Fruit fly (Drosophila melanogaster) whole organism, prepupa: Measurements from ENCODE around the gene Thor.

Source experiments
- CG11294 ChIP-seq: fragments of 200-800 bp; sonication (Bioruptor generic); IDR thresholded peaks from 2 replicates; pipeline ENCODE4 v1.3.6; 2022; ENCODE audit warnings: missing biosample characterization, missing genetic modification characterization
- CG11762 ChIP-seq: fragments of 200-800 bp; sonication (Bioruptor generic); optimal IDR thresholded peaks from 3 replicates; lab custom pipeline; 2016; ENCODE audit warnings: missing biosample characterization, missing genetic modification characterization; ENCODE audit not compliant: insufficient read depth
- CG15336 ChIP-seq: fragments of 200-800 bp; sonication (Bioruptor generic); IDR thresholded peaks from 2 replicates; pipeline ENCODE4 v1.3.6; 2022; ENCODE audit warnings: missing biosample characterization, missing genetic modification characterization
- CG1621 ChIP-seq: fragments of 200-800 bp; sonication (Bioruptor generic); optimal IDR thresholded peaks from 3 replicates; lab custom pipeline; 2018; ENCODE audit warnings: missing biosample characterization, mild to moderate bottlenecking, missing genetic modification characterization
- CG16779 ChIP-seq: fragments of 200-800 bp; sonication (Bioruptor generic); optimal IDR thresholded peaks from 3 replicates; lab custom pipeline; 2017; ENCODE audit warnings: missing biosample characterization, mild to moderate bottlenecking, missing genetic modification characterization
- CG32006 ChIP-seq: fragments of 200-800 bp; sonication (Bioruptor generic); optimal IDR thresholded peaks from 3 replicates; lab custom pipeline; 2017; ENCODE audit warnings: missing biosample characterization, mild to moderate bottlenecking, missing genetic modification characterization
- CG3919 ChIP-seq: fragments of 200-800 bp; sonication (Bioruptor generic); optimal IDR thresholded peaks from 3 replicates; lab custom pipeline; 2016; ENCODE audit warnings: missing biosample characterization, missing genetic modification characterization
- CG4318 ChIP-seq: fragments of 200-800 bp; sonication (Bioruptor generic); optimal IDR thresholded peaks from 3 replicates; lab custom pipeline; 2017; ENCODE audit warnings: missing biosample characterization, mild to moderate bottlenecking, missing genetic modification characterization
- CG6163 ChIP-seq: fragments of 200-800 bp; sonication (Bioruptor generic); IDR thresholded peaks from 3 replicates; pipeline ENCODE4 v1.3.6; 2022; ENCODE audit warnings: missing biosample characterization, missing genetic modification characterization
- CG6276 ChIP-seq: fragments of 200-800 bp; sonication (Bioruptor generic); optimal IDR thresholded peaks from 2 replicates; lab custom pipeline; 2017; ENCODE audit warnings: missing biosample characterization, mild to moderate bottlenecking, missing genetic modification characterization
- CG6792 ChIP-seq: fragments of 200-800 bp; sonication (Bioruptor generic); optimal IDR thresholded peaks from 3 replicates; lab custom pipeline; 2016; ENCODE audit warnings: missing biosample characterization, missing genetic modification characterization
- CG6808 ChIP-seq: fragments of 200-800 bp; sonication (Bioruptor generic); optimal IDR thresholded peaks from 3 replicates; lab custom pipeline; 2017; ENCODE audit warnings: missing biosample characterization, missing genetic modification characterization, mild to moderate bottlenecking, moderate library complexity, missing genetic modification reagents
- CG6854 ChIP-seq: fragments of 200-800 bp; sonication (Bioruptor generic); optimal IDR thresholded peaks from 2 replicates; lab custom pipeline; 2017; ENCODE audit warnings: missing biosample characterization, mild to moderate bottlenecking, missing genetic modification characterization
- CG7368 ChIP-seq: fragments of 200-800 bp; sonication (Bioruptor generic); optimal IDR thresholded peaks from 3 replicates; lab custom pipeline; 2016; ENCODE audit warnings: missing biosample characterization, missing genetic modification characterization
- CG8119 ChIP-seq: fragments of 200-800 bp; sonication (Bioruptor generic); IDR thresholded peaks from 3 replicates; pipeline ENCODE4 v1.3.6; 2022; ENCODE audit warnings: missing biosample characterization, missing genetic modification characterization
- CG8319 ChIP-seq: fragments of 200-800 bp; sonication (Bioruptor generic); optimal IDR thresholded peaks from 3 replicates; lab custom pipeline; 2016; ENCODE audit warnings: missing biosample characterization, missing genetic modification characterization
- CG8632 ChIP-seq: fragments of 200-800 bp; sonication (Bioruptor generic); optimal IDR thresholded peaks from 3 replicates; lab custom pipeline; 2016; ENCODE audit warnings: missing biosample characterization, missing genetic modification characterization
- CG9139 ChIP-seq: fragments of 200-800 bp; sonication (Bioruptor generic); optimal IDR thresholded peaks from 3 replicates; lab custom pipeline; 2017; ENCODE audit warnings: missing biosample characterization, mild to moderate bottlenecking, missing genetic modification characterization
- Eip75B ChIP-seq: fragments of 200-800 bp; sonication (Bioruptor generic); optimal IDR thresholded peaks from 3 replicates; lab custom pipeline; 2016; ENCODE audit warnings: missing biosample characterization, missing genetic modification characterization
- Eip78C ChIP-seq: fragments of 200-800 bp; sonication (Bioruptor generic); peaks from one replicate; lab custom pipeline; 2016; ENCODE audit warnings: missing biosample characterization, missing genetic modification characterization
- Eip93F ChIP-seq: fragments of 200-800 bp; sonication (Bioruptor generic); optimal IDR thresholded peaks from 2 replicates; lab custom pipeline; 2016; ENCODE audit warnings: missing biosample characterization, mild to moderate bottlenecking, missing genetic modification characterization
- Ets96B ChIP-seq: fragments of 200-800 bp; optimal IDR thresholded peaks from 2 replicates; lab custom pipeline; 2019; ENCODE audit warnings: missing biosample characterization, mild to moderate bottlenecking, missing genetic modification characterization, moderate library complexity
- Gug ChIP-seq: fragments of 200-800 bp; sonication (Bioruptor generic); IDR thresholded peaks from 2 replicates; pipeline ENCODE4 v1.3.6; 2022; ENCODE audit warnings: missing biosample characterization, missing genetic modification characterization
- Hr38 ChIP-seq: sonication (Bioruptor generic); optimal IDR thresholded peaks from 2 replicates; lab custom pipeline; 2016; ENCODE audit warnings: missing biosample characterization, missing genetic modification characterization
- Hr4 ChIP-seq: fragments of 200-800 bp; sonication (Bioruptor generic); optimal IDR thresholded peaks from 3 replicates; lab custom pipeline; 2016; ENCODE audit warnings: missing biosample characterization, missing genetic modification characterization
- Met ChIP-seq: fragments of 200-800 bp; sonication (Bioruptor generic); optimal IDR thresholded peaks from 3 replicates; lab custom pipeline; 2016; ENCODE audit warnings: missing biosample characterization, missing genetic modification characterization
- OdsH ChIP-seq: fragments of 200-800 bp; sonication (Bioruptor generic); optimal IDR thresholded peaks from 3 replicates; lab custom pipeline; 2016; ENCODE audit warnings: missing biosample characterization, missing genetic modification characterization
- Sox102F ChIP-seq: fragments of 200-800 bp; sonication (Bioruptor generic); optimal IDR thresholded peaks from 2 replicates; lab custom pipeline; 2016; ENCODE audit warnings: missing biosample characterization, mild to moderate bottlenecking, missing genetic modification characterization
- Sox14 ChIP-seq: fragments of 200-800 bp; sonication (Bioruptor generic); optimal IDR thresholded peaks from 3 replicates; lab custom pipeline; 2016; ENCODE audit warnings: missing biosample characterization, missing genetic modification characterization
- Sox15 ChIP-seq: fragments of 200-800 bp; sonication (Bioruptor generic); optimal IDR thresholded peaks from 3 replicates; lab custom pipeline; 2016; ENCODE audit warnings: missing biosample characterization, missing genetic modification characterization
- achi ChIP-seq: fragments of 200-800 bp; sonication (Bioruptor generic); optimal IDR thresholded peaks from 3 replicates; lab custom pipeline; 2016; ENCODE audit warnings: missing biosample characterization, missing genetic modification characterization
- acj6 ChIP-seq: fragments of 200-800 bp; sonication (Bioruptor generic); optimal IDR thresholded peaks from 3 replicates; lab custom pipeline; 2016; ENCODE audit warnings: missing biosample characterization, missing genetic modification characterization
- dac ChIP-seq: fragments of 200-800 bp; sonication (Bioruptor generic); optimal IDR thresholded peaks from 2 replicates; lab custom pipeline; 2017; ENCODE audit warnings: missing biosample characterization, mild to moderate bottlenecking, missing genetic modification characterization
- dsx ChIP-seq: fragments of 200-800 bp; optimal IDR thresholded peaks from 3 replicates; lab custom pipeline; 2019; ENCODE audit warnings: missing biosample characterization, mild to moderate bottlenecking, missing genetic modification characterization, moderate library complexity; ENCODE audit not compliant: poor library complexity, severe bottlenecking
- eg ChIP-seq: fragments of 200-800 bp; sonication (Bioruptor generic); IDR thresholded peaks from 3 replicates; pipeline ENCODE4 v1.3.6; 2022; ENCODE audit warnings: missing biosample characterization, missing genetic modification characterization
- esn ChIP-seq: fragments of 200-800 bp; sonication (Bioruptor generic); optimal IDR thresholded peaks from 2 replicates; lab custom pipeline; 2016; ENCODE audit warnings: missing biosample characterization, mild to moderate bottlenecking, missing genetic modification characterization, moderate library complexity
- fd85E ChIP-seq: fragments of 200-800 bp; sonication (Bioruptor generic); optimal IDR thresholded peaks from 3 replicates; lab custom pipeline; 2016; ENCODE audit warnings: missing biosample characterization, missing genetic modification characterization
- fkh ChIP-seq: fragments of 200-800 bp; sonication (Bioruptor generic); optimal IDR thresholded peaks from 3 replicates; lab custom pipeline; 2017; ENCODE audit warnings: missing biosample characterization, mild to moderate bottlenecking, missing genetic modification characterization, moderate library complexity
- net ChIP-seq: fragments of 200-800 bp; sonication (Bioruptor generic); optimal IDR thresholded peaks from 3 replicates; lab custom pipeline; 2016; ENCODE audit warnings: missing biosample characterization, missing genetic modification characterization
- salr ChIP-seq, 2 experiments: fragments of 200-800 bp; sonication (Bioruptor generic); optimal IDR thresholded peaks; 3 replicates each; lab custom pipeline; 2016 to 2018; ENCODE audit warnings: missing biosample characterization in 2 of 2, missing genetic modification characterization in 2 of 2, mild to moderate bottlenecking in 1 of 2
- ss ChIP-seq, 2 experiments: fragments of 200-800 bp; sonication (Bioruptor generic); optimal IDR thresholded peaks; 2 replicates in 1 of 2; 3 replicates in 1 of 2; lab custom pipeline; 2017 to 2018; ENCODE audit warnings: mild to moderate bottlenecking in 2 of 2, missing biosample characterization in 2 of 2, missing genetic modification characterization in 2 of 2, moderate library complexity in 1 of 2
- svp ChIP-seq: fragments of 200-800 bp; sonication (Bioruptor generic); peaks from one replicate; lab custom pipeline; 2016; ENCODE audit warnings: missing biosample characterization, missing genetic modification characterization
- topi ChIP-seq: fragments of 200-800 bp; sonication (Bioruptor generic); optimal IDR thresholded peaks from 3 replicates; lab custom pipeline; 2016; ENCODE audit warnings: missing biosample characterization, missing genetic modification characterization
- vri ChIP-seq: fragments of 200-800 bp; sonication (Bioruptor generic); optimal IDR thresholded peaks from 3 replicates; lab custom pipeline; 2016; ENCODE audit warnings: missing biosample characterization, mild to moderate bottlenecking, missing genetic modification characterization

The Thor gene

dm6 chr2L:3478034-3478880, at the start of gene Thor:
Gene Thor (plus strand): TSS chr2L:3478434.
- TF ChIP-seq vri: peak; percentile 79
- TF ChIP-seq CG7368: peak; percentile 34
- peak; percentile 47 to 56 for TF ChIP-seq ss (GFP tag; optimal IDR thresholded peaks at IDR 0.05; lab: Kevin White, UChicago)
- peak; percentile 39 for TF ChIP-seq CG6792 (GFP tag; lab: Kevin White, UChicago)
- no peak for TF ChIP-seq CG8632 (GFP tag; lab: Kevin White, UChicago)
- TF ChIP-seq CG1621 (tag; lab: Kevin White, UChicago): peak; percentile 7
- peak; percentile 46 for TF ChIP-seq CG15336
- TF ChIP-seq CG11294 (GFP tag; lab: Robert Waterston, UW): peak; percentile 10; the same call in 1 of the 2 replicates
- peak; percentile 44 for TF ChIP-seq CG6808 (GFP tag; lab: Kevin White, UChicago)
- peak; percentile 26 for TF ChIP-seq Eip75B
- TF ChIP-seq CG9139 (GFP tag; lab: Kevin White, UChicago): peak; percentile 79
- no peak for TF ChIP-seq Ets96B (tag; lab: Kevin White, UChicago)
- TF ChIP-seq salr (GFP tag; optimal IDR thresholded peaks at IDR 0.05; lab: Kevin White, UChicago): peak in 1 of 2 experiments; percentile 8
- no peak for TF ChIP-seq OdsH
- TF ChIP-seq CG6163: peak; percentile 66
- TF ChIP-seq dsx (GFP tag; lab: Kevin White, UChicago): peak; percentile 57
- peak; percentile 11 for TF ChIP-seq Sox14 (GFP tag; lab: Kevin White, UChicago)
- peak; percentile 49 for TF ChIP-seq CG3919 (GFP tag; lab: Kevin White, UChicago)
- peak; percentile 47; the same call in 2 of the 3 replicates for TF ChIP-seq CG8119 (GFP tag; lab: Robert Waterston, UW)
- TF ChIP-seq CG6276 (GFP tag; lab: Kevin White, UChicago): peak; percentile 1
- TF ChIP-seq topi (GFP tag; lab: Kevin White, UChicago): peak; percentile 43
- peak; percentile 17 for TF ChIP-seq Met (GFP tag; lab: Kevin White, UChicago)
- peak; percentile 38 for TF ChIP-seq fd85E (GFP tag; lab: Kevin White, UChicago)
- no peak for TF ChIP-seq acj6 (GFP tag; lab: Kevin White, UChicago)
- TF ChIP-seq net: peak; percentile 45
- TF ChIP-seq Eip78C (GFP tag; lab: Kevin White, UChicago): peak; percentile 79
- TF ChIP-seq CG8319: peak; percentile 24
- no peak for TF ChIP-seq Eip93F (GFP tag; lab: Kevin White, UChicago)
- no peak for TF ChIP-seq Hr38 (GFP tag; lab: Kevin White, UChicago)
- peak; percentile 30 for TF ChIP-seq CG6854 (GFP tag; lab: Kevin White, UChicago)
- TF ChIP-seq achi: no peak
- no peak for TF ChIP-seq Sox15 (GFP tag; lab: Kevin White, UChicago)
- peak; percentile 40 for TF ChIP-seq CG11762
- peak; percentile 46 for TF ChIP-seq esn (GFP tag; lab: Kevin White, UChicago)
- TF ChIP-seq eg (GFP tag; lab: Robert Waterston, UW): peak; percentile 71; the same call in 2 of the 3 replicates
- peak; percentile 98 for TF ChIP-seq fkh (GFP tag; lab: Kevin White, UChicago)
- TF ChIP-seq svp (GFP tag; lab: Kevin White, UChicago): peak; percentile 79
- peak; percentile 49 for TF ChIP-seq Sox102F (GFP tag; lab: Kevin White, UChicago)
- TF ChIP-seq CG16779 (tag; lab: Kevin White, UChicago): peak; percentile 62

dm6 chr2L:3435086-3435485, 43.1 kb upstream of the Thor start:
- TF ChIP-seq CG6163: peak; percentile 68
- peak; percentile 13 for TF ChIP-seq OdsH
- peak; percentile 75; the same call in 2 of the 3 replicates for TF ChIP-seq eg (GFP tag; lab: Robert Waterston, UW)
- TF ChIP-seq Eip75B: no peak
- peak; percentile 35 for TF ChIP-seq svp (GFP tag; lab: Kevin White, UChicago)
- TF ChIP-seq CG6276 (GFP tag; lab: Kevin White, UChicago): peak; percentile 42
- TF ChIP-seq CG32006 (GFP tag; lab: Kevin White, UChicago): peak; percentile 63
- TF ChIP-seq Gug (GFP tag; lab: Robert Waterston, UW): peak; percentile 38; the same call in 1 of the 2 replicates
- TF ChIP-seq CG8119 (GFP tag; lab: Robert Waterston, UW): 0 out of 3 replicates have a peak, but pooled peaks have one; percentile 41
- TF ChIP-seq Eip78C (GFP tag; lab: Kevin White, UChicago): peak; percentile 32
- no peak for TF ChIP-seq acj6 (GFP tag; lab: Kevin White, UChicago)
- TF ChIP-seq dac (GFP tag; lab: Kevin White, UChicago): peak; percentile 30
- no peak for TF ChIP-seq CG4318 (GFP tag; lab: Kevin White, UChicago)
- no peak for TF ChIP-seq Sox102F (GFP tag; lab: Kevin White, UChicago)
- no peak for TF ChIP-seq Sox15 (GFP tag; lab: Kevin White, UChicago)
- TF ChIP-seq net: no peak
- TF ChIP-seq Hr4 (GFP tag; lab: Kevin White, UChicago): peak; percentile 63
- peak; percentile 66 for TF ChIP-seq CG15336
- TF ChIP-seq, all 60 proteins: peak for 12
